Worm (Caenorhabditis elegans) whole organism, L1 larva: ENCODE data around the gene Y54F10BM.21.

ENCODE experiments used
- C04F5.9 ChIP-seq: sonication (generic microtip); optimal IDR thresholded peaks from 2 replicates; lab custom pipeline; 2016; ENCODE audit warnings: missing genetic modification characterization, missing compliant biosample characterization
- C16A3.4 ChIP-seq: fragments of 150-350 bp; optimal IDR thresholded peaks from 2 replicates; lab custom pipeline; 2014; ENCODE audit warnings: missing biosample characterization, missing genetic modification characterization
- C34B4.2 ChIP-seq: sonication (generic microtip); optimal IDR thresholded peaks from 2 replicates; lab custom pipeline; 2017; ENCODE audit warnings: mild to moderate bottlenecking, missing genetic modification characterization, missing compliant biosample characterization
- F16B12.6 ChIP-seq: fragments of 150-350 bp; optimal IDR thresholded peaks from 2 replicates; lab custom pipeline; 2014; ENCODE audit warnings: missing biosample characterization, missing genetic modification characterization
- aly-2 ChIP-seq: fragments of 150-350 bp; optimal IDR thresholded peaks from 2 replicates; lab custom pipeline; 2014; ENCODE audit warnings: missing biosample characterization, missing genetic modification characterization
- blmp-1 ChIP-seq: fragments of 150-350 bp; optimal IDR thresholded peaks from 2 replicates; lab custom pipeline; 2014; ENCODE audit warnings: missing biosample characterization, missing genetic modification characterization
- ceh-63 ChIP-seq: fragments of 200-800 bp; sonication (Bioruptor generic); optimal IDR thresholded peaks from 2 replicates; lab custom pipeline; 2018; ENCODE audit warnings: mild to moderate bottlenecking, missing genetic modification characterization, missing compliant biosample characterization
- ceh-8 ChIP-seq: fragments of 200-800 bp; sonication (Bioruptor generic); optimal IDR thresholded peaks from 2 replicates; lab custom pipeline; 2018; ENCODE audit warnings: mild to moderate bottlenecking, missing genetic modification characterization, moderate library complexity, missing compliant biosample characterization
- efl-1 ChIP-seq, 4 experiments: fragments of 150-350 bp; optimal IDR thresholded peaks in 3 of 4; peaks in 1 of 4; 1 replicate in 1 of 4; 2 replicates in 3 of 4; lab custom pipeline; 2014; ENCODE audit warnings: missing biosample characterization in 2 of 4, missing genetic modification characterization in 2 of 4, missing genetic modification reagents in 2 of 4
- egl-13 ChIP-seq: sonication (generic microtip); optimal IDR thresholded peaks from 2 replicates; lab custom pipeline; 2016; ENCODE audit warnings: missing genotype, missing genetic modification reagents, missing genetic modification characterization, missing compliant biosample characterization
- elt-3 ChIP-seq, 6 experiments: fragments of 150-350 bp in 1 of 6; sonication (generic microtip); optimal IDR thresholded peaks; 2 replicates each; lab custom pipeline; 2017 to 2018; ENCODE audit warnings: missing biosample characterization in 6 of 6, missing genetic modification characterization in 6 of 6, inconsistent platforms in 1 of 6
- fkh-10 ChIP-seq: sonication (generic microtip); optimal IDR thresholded peaks from 2 replicates; lab custom pipeline; 2017; ENCODE audit warnings: missing biosample characterization, missing genetic modification reagents, missing genetic modification characterization
- fos-1 ChIP-seq: fragments of 150-350 bp; optimal IDR thresholded peaks from 2 replicates; lab custom pipeline; 2014; ENCODE audit warnings: missing biosample characterization, missing genetic modification characterization
- grh-1 ChIP-seq: fragments of 200-800 bp; sonication (Bioruptor generic); IDR thresholded peaks from 2 replicates; pipeline ENCODE4 v1.3.6; 2022; ENCODE audit warnings: missing genetic modification reagents, missing genetic modification characterization, missing compliant biosample characterization
- lin-13 ChIP-seq: fragments of 150-350 bp; optimal IDR thresholded peaks from 2 replicates; lab custom pipeline; 2014; ENCODE audit warnings: missing biosample characterization, missing genetic modification reagents, missing genetic modification characterization
- lin-14 ChIP-seq: fragments of 200-800 bp; sonication (Bioruptor generic); optimal IDR thresholded peaks from 2 replicates; lab custom pipeline; 2018; ENCODE audit warnings: mild to moderate bottlenecking, missing genetic modification characterization, moderate library complexity, missing compliant biosample characterization
- lin-35 ChIP-seq, 2 experiments: fragments of 150-350 bp; optimal IDR thresholded peaks; 2 replicates each; lab custom pipeline; 2014; ENCODE audit warnings: missing biosample characterization in 2 of 2, missing genetic modification characterization in 2 of 2, missing genetic modification reagents in 2 of 2
- lir-3 ChIP-seq: sonication (generic microtip); optimal IDR thresholded peaks from 2 replicates; lab custom pipeline; 2016; ENCODE audit warnings: mild to moderate bottlenecking, missing genetic modification characterization, moderate library complexity, missing compliant biosample characterization; ENCODE audit not compliant: poor library complexity
- mef-2 ChIP-seq: fragments of 150-350 bp; optimal IDR thresholded peaks from 2 replicates; lab custom pipeline; 2014; ENCODE audit warnings: missing biosample characterization, missing genetic modification characterization
- nhr-11 ChIP-seq: fragments of 150-350 bp; optimal IDR thresholded peaks from 2 replicates; lab custom pipeline; 2014; ENCODE audit warnings: missing biosample characterization, missing genetic modification characterization
- nhr-20 ChIP-seq: sonication (generic microtip); optimal IDR thresholded peaks from 2 replicates; lab custom pipeline; 2016; ENCODE audit warnings: mild to moderate bottlenecking, missing genetic modification characterization, missing compliant biosample characterization
- nhr-47 ChIP-seq: sonication (generic microtip); optimal IDR thresholded peaks from 2 replicates; lab custom pipeline; 2016; ENCODE audit warnings: mild to moderate bottlenecking, missing genetic modification characterization, moderate library complexity, missing compliant biosample characterization
- nhr-76 ChIP-seq: sonication (generic microtip); optimal IDR thresholded peaks from 2 replicates; lab custom pipeline; 2017; ENCODE audit warnings: missing biosample characterization, missing genetic modification characterization
- nhr-77 ChIP-seq: fragments of 150-350 bp; optimal IDR thresholded peaks from 2 replicates; lab custom pipeline; 2014; ENCODE audit warnings: missing biosample characterization, missing genetic modification characterization
- nhr-90 ChIP-seq: sonication (generic microtip); optimal IDR thresholded peaks from 2 replicates; lab custom pipeline; 2016; ENCODE audit warnings: mild to moderate bottlenecking, missing genetic modification characterization, missing compliant biosample characterization; ENCODE audit not compliant: poor library complexity
- pag-3 ChIP-seq: sonication (generic microtip); optimal IDR thresholded peaks from 2 replicates; lab custom pipeline; 2017; ENCODE audit warnings: missing genetic modification characterization, mild to moderate bottlenecking, missing compliant biosample characterization, antibody characterized with exemption, borderline replicate concordance; ENCODE audit not compliant: insufficient read depth
- pax-3 ChIP-seq: fragments of 200-800 bp; sonication (Bioruptor generic); optimal IDR thresholded peaks from 2 replicates; lab custom pipeline; 2018; ENCODE audit warnings: mild to moderate bottlenecking, missing genetic modification characterization, moderate library complexity, missing compliant biosample characterization
- pqm-1 ChIP-seq: sonication (generic microtip); optimal IDR thresholded peaks from 3 replicates; lab custom pipeline; 2017; ENCODE audit warnings: missing biosample characterization, missing genetic modification characterization
- snpc-4 ChIP-seq: fragments of 150-350 bp; optimal IDR thresholded peaks from 2 replicates; lab custom pipeline; 2014; ENCODE audit warnings: missing biosample characterization, missing genetic modification characterization
- sptf-1 ChIP-seq: fragments of 150-350 bp; optimal IDR thresholded peaks from 2 replicates; lab custom pipeline; 2014; ENCODE audit warnings: missing biosample characterization, missing genetic modification characterization
- swsn-7 ChIP-seq: sonication (generic microtip); optimal IDR thresholded peaks from 2 replicates; lab custom pipeline; 2016; ENCODE audit warnings: missing genetic modification characterization, missing compliant biosample characterization
- unc-30 ChIP-seq: sonication (generic microtip); optimal IDR thresholded peaks from 2 replicates; lab custom pipeline; 2017; ENCODE audit warnings: missing biosample characterization, missing genetic modification characterization
- unc-62 ChIP-seq: fragments of 150-350 bp; optimal IDR thresholded peaks from 2 replicates; lab custom pipeline; 2014; ENCODE audit warnings: missing biosample characterization, missing genetic modification reagents, missing genetic modification characterization
- unc-98 ChIP-seq: fragments of 200-800 bp; sonication (Bioruptor generic); IDR thresholded peaks from 2 replicates; pipeline ENCODE4 v1.3.6; 2022; ENCODE audit warnings: missing genetic modification characterization, missing compliant biosample characterization
- zag-1 ChIP-seq: fragments of 150-350 bp; optimal IDR thresholded peaks from 2 replicates; lab custom pipeline; 2014; ENCODE audit warnings: missing biosample characterization, missing genetic modification characterization
- zip-4 ChIP-seq: fragments of 200-800 bp; sonication (Bioruptor generic); optimal IDR thresholded peaks from 2 replicates; lab custom pipeline; 2018; ENCODE audit warnings: mild to moderate bottlenecking, missing genetic modification characterization, moderate library complexity, missing compliant biosample characterization
- ztf-11 ChIP-seq, 2 experiments: sonication (generic microtip); optimal IDR thresholded peaks; 2 replicates each; lab custom pipeline; 2016 to 2017; ENCODE audit warnings: missing genetic modification characterization in 2 of 2, missing biosample characterization in 1 of 2, missing compliant biosample characterization in 1 of 2

The Y54F10BM.21 gene

ce11 chrIII:2240471-2240870, 36.5 kb upstream of the Y54F10BM.21 start, which contains the start of gene srz-56:
srz-56 (plus strand) TSS chrIII:2240771.
- TF ChIP-seq nhr-20 (no peak), nhr-76 (tag; lab: Kevin White, UChicago) (no peak), snpc-4 (no peak), efl-1 (optimal IDR thresholded peaks at IDR 0.05; lab: Kevin White, UChicago) (no peak), efl-1 (GFP tag; optimal IDR thresholded peaks at IDR 0.05 in 1 of 2; lab: Kevin White, UChicago) (no peak), swsn-7 (tag; lab: Kevin White, UChicago) (no peak), lin-14 (GFP tag; lab: Kevin White, UChicago) (no peak), lin-13 (GFP tag; lab: Kevin White, UChicago) (no peak), elt-3 (tag; optimal IDR thresholded peaks at IDR 0.05; lab: Kevin White, UChicago) (no peak), nhr-90 (tag; lab: Kevin White, UChicago) (no peak), F16B12.6 (tag; lab: Kevin White, UChicago) (no peak), C16A3.4 (tag; lab: Kevin White, UChicago) (no peak), lin-35 (GFP tag; optimal IDR thresholded peaks at IDR 0.05; lab: Kevin White, UChicago) (no peak), zag-1 (tag; lab: Kevin White, UChicago) (no peak), unc-30 (no peak), fkh-10 (GFP tag; lab: Kevin White, UChicago) (no peak), nhr-47 (no peak), fos-1 (tag; lab: Kevin White, UChicago) (no peak)

ce11 chrIII:2243617-2244016, 33.3 kb upstream of the Y54F10BM.21 start:
- no peak for TF ChIP-seq unc-62 (GFP tag; lab: Kevin White, UChicago)
- no peak for TF ChIP-seq lir-3 (tag; lab: Kevin White, UChicago)
- no peak for TF ChIP-seq C34B4.2 (tag; lab: Kevin White, UChicago)
- TF ChIP-seq ztf-11 (tag; optimal IDR thresholded peaks at IDR 0.05; lab: Kevin White, UChicago): no peak
- no peak for TF ChIP-seq F16B12.6 (tag; lab: Kevin White, UChicago)
- no peak for TF ChIP-seq zip-4 (GFP tag; lab: Kevin White, UChicago)
- no peak for TF ChIP-seq unc-30
- TF ChIP-seq ceh-63 (GFP tag; lab: Kevin White, UChicago): no peak
- TF ChIP-seq pax-3 (tag; lab: Kevin White, UChicago): no peak

- no peak for TF ChIP-seq C04F5.9
- no peak for TF ChIP-seq efl-1 (optimal IDR thresholded peaks at IDR 0.05; lab: Kevin White, UChicago)
- TF ChIP-seq efl-1 (GFP tag; optimal IDR thresholded peaks at IDR 0.05 in 1 of 2; lab: Kevin White, UChicago): no peak
- no peak for TF ChIP-seq C16A3.4 (tag; lab: Kevin White, UChicago)
- no peak for TF ChIP-seq blmp-1 (tag; lab: Kevin White, UChicago)
- no peak for TF ChIP-seq nhr-90 (tag; lab: Kevin White, UChicago)
- TF ChIP-seq sptf-1 (tag; lab: Kevin White, UChicago): no peak
- TF ChIP-seq egl-13 (tag; lab: Kevin White, UChicago): no peak
- TF ChIP-seq pag-3 (tag; lab: Kevin White, UChicago): no peak
- TF ChIP-seq nhr-77 (tag; lab: Kevin White, UChicago): no peak
- TF ChIP-seq pqm-1: no peak
- no peak for TF ChIP-seq aly-2 (tag; lab: Kevin White, UChicago)
- TF ChIP-seq, all 84 proteins: peak for 0
Measured at ce11 chrIII:2245727-2246126, 31.2 kb upstream of the Y54F10BM.21 start, which contains the start of gene srd-67. srd-67 (minus strand) TSS chrIII:2245827.

- TF ChIP-seq nhr-20 (no peak), C04F5.9 (no peak), ceh-8 (GFP tag; lab: Kevin White, UChicago) (no peak), sptf-1 (tag; lab: Kevin White, UChicago) (no peak), unc-62 (GFP tag; lab: Kevin White, UChicago) (no peak), egl-13 (tag; lab: Kevin White, UChicago) (no peak), unc-98 (no peak), nhr-11 (tag; lab: Kevin White, UChicago) (no peak), pax-3 (tag; lab: Kevin White, UChicago) (no peak), grh-1 (GFP tag; lab: Robert Waterston, UW) (no peak), mef-2 (tag; lab: Kevin White, UChicago) (no peak)
- TF ChIP-seq, all 84 proteins: peak for 0
Measured at ce11 chrIII:2251348-2251747, 25.6 kb upstream of the Y54F10BM.21 start, which contains the start of gene fbxa-7. fbxa-7 (minus strand) TSS chrIII:2251448.
